Worm (Caenorhabditis elegans): ENCODE results near the gene cpi-1.
A peak's percentile ranks its signal among the peaks of the same experiment; 100 is the strongest.

cpi-1 gene

DNA sequence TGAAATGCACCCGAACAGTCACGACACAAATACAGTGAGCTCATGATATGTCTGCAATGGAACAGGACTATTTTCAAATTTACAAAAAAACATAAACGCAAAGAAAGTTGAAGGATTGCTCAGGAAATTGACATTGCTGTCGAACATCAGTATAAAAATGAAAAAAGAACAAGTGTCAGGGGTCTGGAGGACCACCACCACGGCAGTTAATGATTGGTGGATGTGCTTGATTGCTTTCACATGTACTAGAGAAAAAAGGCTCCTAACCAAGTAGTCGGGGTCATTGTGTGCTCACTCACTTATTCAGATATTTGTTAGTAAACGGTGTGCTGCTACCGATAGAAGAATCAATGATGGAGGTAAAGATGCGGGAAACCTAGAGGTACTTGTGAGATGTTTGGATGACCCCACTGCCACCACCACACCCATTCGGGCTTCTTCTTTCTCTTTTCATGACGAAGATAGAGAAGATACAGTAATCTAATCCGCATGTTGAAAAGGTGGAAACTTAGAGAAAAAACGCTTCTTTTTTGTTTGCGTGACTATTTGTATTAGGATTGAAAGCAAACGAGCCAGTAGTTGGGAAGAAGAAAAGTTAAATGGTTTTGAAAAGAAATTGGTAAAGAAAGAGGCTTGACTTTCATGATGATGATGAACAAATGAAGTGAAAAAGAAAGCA is 33.9 kb upstream of the cpi-1 start, which contains the start of gene M03D4.4:
TSS of gene M03D4.4 (minus strand) at position 51 of the 679 bp plus-strand sequence.
- no peak for TF ChIP-seq pax-1 (tag; optimal IDR thresholded peaks at IDR 0.05)
- TF ChIP-seq elt-4 (tag; optimal IDR thresholded peaks at IDR 0.05): no peak
- no peak for TF ChIP-seq madf-2 (tag; optimal IDR thresholded peaks at IDR 0.05)
- no peak for TF ChIP-seq ceh-24 (tag; optimal IDR thresholded peaks at IDR 0.05)
- TF ChIP-seq tbx-2 (tag; optimal IDR thresholded peaks at IDR 0.05): no peak
- TF ChIP-seq unc-3 (GFP tag; conservative IDR thresholded peaks at IDR 0.05): no peak
- no peak for TF ChIP-seq unc-3 (tag; optimal IDR thresholded peaks at IDR 0.05)
- no peak for TF ChIP-seq ceh-22 (tag; optimal IDR thresholded peaks at IDR 0.05)
- TF ChIP-seq ceh-9 (tag; optimal IDR thresholded peaks at IDR 0.05): no peak

DNA sequence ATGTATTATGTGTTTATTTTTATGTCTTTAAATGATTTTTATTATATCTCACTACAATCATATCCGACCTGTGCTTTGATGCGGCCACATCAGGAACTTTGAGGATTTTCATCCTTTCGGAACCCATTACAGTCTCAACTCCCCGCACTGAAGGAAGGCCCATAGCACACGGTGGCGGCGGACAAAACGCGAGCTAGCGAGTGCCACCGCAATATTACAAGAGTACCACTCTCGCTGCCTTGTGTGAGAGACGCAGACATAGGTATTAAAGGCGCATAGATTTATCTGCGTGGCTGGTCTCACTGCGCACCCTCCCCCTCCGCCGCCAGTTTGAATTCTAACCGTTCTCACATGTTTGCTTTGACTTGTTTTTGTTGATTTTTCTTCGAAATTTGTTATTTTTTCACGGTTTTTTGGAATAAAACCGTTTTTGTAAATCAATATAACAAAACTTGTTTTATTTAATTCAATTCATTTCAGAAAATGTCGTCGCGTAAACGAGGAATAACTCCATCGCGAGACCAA is 24.3 kb upstream of the cpi-1 start, which contains the start of gene zen-4:
TSS of gene zen-4 (plus strand) at position 475 of the 525 bp plus-strand sequence.
- TF ChIP-seq nhr-232 (tag; optimal IDR thresholded peaks at IDR 0.05) (no peak), ceh-9 (tag; optimal IDR thresholded peaks at IDR 0.05) (no peak), pha-2 (tag; optimal IDR thresholded peaks at IDR 0.05) (no peak), pros-1 (tag; optimal IDR thresholded peaks at IDR 0.05) (no peak), eyg-1 (tag; optimal IDR thresholded peaks at IDR 0.05) (no peak), elt-2 (tag; optimal IDR thresholded peaks at IDR 0.05) (peak; percentile 22), tbx-2 (tag; optimal IDR thresholded peaks at IDR 0.05) (peak; percentile 28), Y22D7AL.16 (tag; optimal IDR thresholded peaks at IDR 0.05) (no peak), ref-2 (tag; optimal IDR thresholded peaks at IDR 0.05) (peak; percentile 42), mec-3 (tag; optimal IDR thresholded peaks at IDR 0.05; ENCODE audit: borderline replicate concordance) (no peak), hlh-30 (tag; optimal IDR thresholded peaks at IDR 0.05; ENCODE audit: insufficient read depth) (peak; percentile 27), nfya-1 (tag; optimal IDR thresholded peaks at IDR 0.05) (peak; percentile 40), ceh-19 (GFP tag; optimal IDR thresholded peaks at IDR 0.05) (no peak)

DNA sequence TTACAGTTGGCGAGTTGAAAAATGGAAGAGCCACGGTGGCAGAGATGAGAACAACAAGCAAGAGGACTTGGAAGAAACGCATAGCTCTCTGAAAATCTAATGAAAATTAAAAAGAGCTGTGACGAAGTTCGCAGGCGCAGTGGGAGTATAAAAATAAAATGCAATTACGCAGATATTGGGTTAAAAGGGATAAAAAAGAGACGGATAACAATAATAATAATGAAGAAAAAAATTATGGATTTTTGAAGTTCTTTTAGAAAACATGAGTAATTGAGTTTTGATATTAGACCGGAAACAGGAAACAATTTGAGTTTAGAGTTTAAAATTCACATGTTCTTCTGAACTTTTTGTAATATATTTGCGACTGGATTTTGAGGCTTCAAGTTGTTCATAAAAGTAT is 18.8 kb upstream of the cpi-1 start, which contains the start of gene M03D4.3:
TSS of gene M03D4.3 (minus strand) at position 101 of the 400 bp plus-strand sequence.
- no peak for TF ChIP-seq ztf-16 (tag; optimal IDR thresholded peaks at IDR 0.05)
- no peak for TF ChIP-seq dmd-4 (tag; optimal IDR thresholded peaks at IDR 0.05; ENCODE audit: borderline replicate concordance)
- no peak for TF ChIP-seq ceh-34 (tag; optimal IDR thresholded peaks at IDR 0.05)
- TF ChIP-seq unc-86 (tag; optimal IDR thresholded peaks at IDR 0.05): no peak
- no peak for TF ChIP-seq ceh-6 (GFP tag; optimal IDR thresholded peaks at IDR 0.05)
- TF ChIP-seq fkh-6 (tag; optimal IDR thresholded peaks at IDR 0.05): no peak
- TF ChIP-seq odd-2 (tag; optimal IDR thresholded peaks at IDR 0.05): no peak
- no peak for TF ChIP-seq K09A11.1 (tag; optimal IDR thresholded peaks at IDR 0.05; ENCODE audit: insufficient read depth)
- TF ChIP-seq pha-4 (tag; optimal IDR thresholded peaks at IDR 0.05): no peak
- no peak for TF ChIP-seq che-1 (tag; optimal IDR thresholded peaks at IDR 0.05)

DNA sequence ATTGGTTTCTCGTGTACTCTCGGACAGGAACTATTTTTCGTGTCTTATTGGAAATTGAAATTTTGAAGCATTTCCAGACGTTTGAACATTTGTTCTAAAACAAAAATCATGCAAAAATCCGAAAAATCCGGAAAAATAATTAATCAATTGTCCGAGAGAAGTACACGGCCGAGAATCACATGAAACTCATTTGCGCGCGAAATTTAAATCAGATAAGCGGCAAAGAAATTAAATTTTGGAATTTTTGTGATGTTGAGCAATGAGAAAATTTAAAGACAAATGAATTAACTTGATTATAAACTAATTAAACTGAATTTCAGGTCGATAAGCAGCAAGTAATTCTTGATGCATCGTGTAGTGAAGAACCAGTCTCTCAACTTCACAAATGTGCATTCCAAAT is 15.2 kb upstream of the cpi-1 start:
- no peak for TF ChIP-seq ttx-3 (tag; optimal IDR thresholded peaks at IDR 0.05)
- TF ChIP-seq ahr-1 (tag; optimal IDR thresholded peaks at IDR 0.05): no peak
- no peak for TF ChIP-seq fax-1 (tag; optimal IDR thresholded peaks at IDR 0.05)
- TF ChIP-seq ceh-45 (GFP tag; IDR thresholded peaks at IDR 0.05): no peak

DNA sequence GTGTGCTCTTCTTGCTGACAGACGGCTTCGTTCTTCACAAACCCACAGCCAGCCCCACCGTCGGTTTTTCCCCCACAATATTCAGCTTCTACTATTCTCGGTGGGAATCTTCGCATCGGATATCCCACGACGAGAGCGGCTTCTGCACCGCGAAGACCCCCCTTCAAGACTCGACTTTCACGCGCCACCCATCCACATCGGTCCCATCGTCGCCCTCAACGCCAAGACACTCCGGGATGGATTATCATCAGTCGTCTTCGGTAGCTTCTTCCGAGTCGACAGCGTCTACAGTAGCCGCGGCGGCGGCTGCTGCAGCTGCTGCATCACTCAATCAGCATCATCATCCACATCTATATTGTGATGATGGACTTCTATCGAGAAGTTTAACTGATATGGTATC is 11.0 kb upstream of the cpi-1 start:
- TF ChIP-seq tbx-2 (tag; optimal IDR thresholded peaks at IDR 0.05): peak; percentile 20
- TF ChIP-seq madf-2 (tag; optimal IDR thresholded peaks at IDR 0.05): no peak
